Worm (Caenorhabditis elegans) whole organism, midembryonic: ENCODE measurements around the gene ZK105.1.
"Not testable (repeated sequence)": the region's sequence is repeated elsewhere in the genome, so short reads cannot be mapped to it uniquely, and the experiment has no call there.

Source experiments
- T22C8.4 ChIP-seq: fragments of 200-800 bp; sonication (Bioruptor generic); IDR thresholded peaks from 2 replicates; pipeline ENCODE4 v1.3.6; 2022; ENCODE audit warnings: missing genetic modification characterization, missing compliant biosample characterization
- cog-1 ChIP-seq: sonication (generic microtip); optimal IDR thresholded peaks from 2 replicates; lab custom pipeline; 2016; ENCODE audit warnings: missing genetic modification characterization, missing compliant biosample characterization
- flt-1 ChIP-seq: fragments of 200-800 bp; sonication (Bioruptor generic); IDR thresholded peaks from 2 replicates; pipeline ENCODE4 v1.3.6; 2022; ENCODE audit warnings: missing genetic modification characterization, missing compliant biosample characterization
- klf-2 ChIP-seq: fragments of 200-800 bp; sonication (Bioruptor generic); conservative IDR thresholded peaks from 2 replicates; pipeline ENCODE4 v1.3.6; 2022; ENCODE audit warnings: missing genetic modification reagents, missing genetic modification characterization, missing compliant biosample characterization
- med-1 ChIP-seq: sonication (generic microtip); optimal IDR thresholded peaks from 2 replicates; lab custom pipeline; 2017; ENCODE audit warnings: missing genetic modification characterization, mild to moderate bottlenecking, missing compliant biosample characterization, antibody characterized with exemption, missing genetic modification reagents; ENCODE audit not compliant: insufficient read depth
- ref-1 ChIP-seq: fragments of 200-800 bp; sonication (Bioruptor generic); conservative IDR thresholded peaks from 2 replicates; pipeline ENCODE4 v1.3.6; 2022; ENCODE audit warnings: missing genetic modification reagents, missing genetic modification characterization, missing compliant biosample characterization
- tab-1 ChIP-seq: fragments of 200-800 bp; sonication (Bioruptor generic); IDR thresholded peaks from 2 replicates; pipeline ENCODE4 v1.3.6; 2022; ENCODE audit warnings: missing genetic modification characterization, missing compliant biosample characterization
- ztf-23 ChIP-seq: fragments of 200-800 bp; sonication (Bioruptor generic); IDR thresholded peaks from 2 replicates; pipeline ENCODE4 v1.3.6; 2022; ENCODE audit warnings: missing genetic modification reagents, missing genetic modification characterization, missing compliant biosample characterization
- ztf-29 ChIP-seq: fragments of 200-800 bp; sonication (Bioruptor generic); IDR thresholded peaks from 2 replicates; pipeline ENCODE4 v1.3.6; 2022; ENCODE audit warnings: missing genetic modification reagents, missing genetic modification characterization, missing compliant biosample characterization

ZK105.1 gene

ce11 chrV:7690637-7691036 lies 23.2 kb upstream of the ZK105.1 start:
- no peak for TF ChIP-seq tab-1 (GFP tag; lab: Robert Waterston, UW)
- TF ChIP-seq klf-2 (GFP tag; lab: Robert Waterston, UW) = no peak
- TF ChIP-seq med-1 (GFP tag; lab: Kevin White, UChicago) = no peak
- TF ChIP-seq flt-1 (GFP tag; lab: Robert Waterston, UW) = no peak

- no peak for TF ChIP-seq ztf-29 (GFP tag; lab: Robert Waterston, UW)
Measured at ce11 chrV:7693394-7693793, 20.4 kb upstream of the ZK105.1 start, which contains the start of gene C12D5.10. Gene C12D5.10, minus strand, starts transcription at chrV:7693494.

DNA sequence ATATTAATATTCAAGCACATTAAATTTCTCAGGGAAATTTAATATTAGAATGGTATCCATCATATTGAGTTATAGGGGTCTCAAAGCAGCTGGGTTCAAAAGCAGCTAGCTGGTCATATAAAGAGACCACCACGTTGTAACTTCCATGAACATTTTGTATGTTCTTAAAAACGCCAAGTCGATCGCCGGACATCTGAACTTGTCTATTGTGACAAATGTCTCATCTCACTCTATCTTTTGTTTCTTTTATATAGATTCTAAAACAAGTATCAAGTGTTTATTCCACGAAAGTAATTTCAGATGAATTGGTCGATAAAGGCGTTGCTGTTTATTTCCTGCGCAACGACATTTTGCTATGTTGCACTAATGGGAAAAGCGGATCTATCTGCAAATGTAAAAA lies 16.9 kb upstream of the ZK105.1 start, which contains the start of gene ZK105.3:
TSS of gene ZK105.3 (plus strand) at position 301 of the 400 bp plus-strand sequence.
- TF ChIP-seq klf-2 (GFP tag; lab: Robert Waterston, UW) = no peak
- TF ChIP-seq ztf-23 (GFP tag; lab: Robert Waterston, UW) = no peak
- no peak for TF ChIP-seq T22C8.4 (GFP tag; lab: Robert Waterston, UW)
- TF ChIP-seq med-1 (GFP tag; lab: Kevin White, UChicago) = no peak
- no peak for TF ChIP-seq tab-1 (GFP tag; lab: Robert Waterston, UW)
- TF ChIP-seq ref-1 (GFP tag; lab: Robert Waterston, UW) = no peak
- no peak for TF ChIP-seq cog-1 (tag; lab: Kevin White, UChicago)
- no peak for TF ChIP-seq ztf-29 (GFP tag; lab: Robert Waterston, UW)

DNA sequence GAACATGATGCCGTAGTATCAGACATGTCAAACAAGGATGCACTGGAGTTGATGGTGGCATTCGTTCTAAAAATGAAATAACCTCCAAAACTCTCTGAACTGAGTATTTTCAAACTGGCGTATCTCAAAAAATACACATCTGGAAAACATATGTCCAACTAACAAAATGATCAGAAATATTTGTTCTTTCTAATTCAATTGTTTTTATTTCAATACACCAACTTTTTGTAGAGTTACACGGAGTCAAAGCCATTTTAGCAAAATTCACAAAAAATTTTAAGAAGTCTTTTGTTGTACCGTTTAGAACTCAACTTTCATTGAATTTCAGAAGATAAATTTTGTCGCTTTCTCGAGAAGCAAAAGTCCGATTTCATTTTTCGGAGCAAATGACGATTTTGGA lies 10.3 kb upstream of the ZK105.1 start, which contains the start of gene srsx-40:
TSS of gene srsx-40 (minus strand) at position 101 of the 400 bp plus-strand sequence.
- TF ChIP-seq tab-1, klf-2, ztf-29 (GFP tag; lab: Robert Waterston, UW): not testable (repeated sequence)

DNA sequence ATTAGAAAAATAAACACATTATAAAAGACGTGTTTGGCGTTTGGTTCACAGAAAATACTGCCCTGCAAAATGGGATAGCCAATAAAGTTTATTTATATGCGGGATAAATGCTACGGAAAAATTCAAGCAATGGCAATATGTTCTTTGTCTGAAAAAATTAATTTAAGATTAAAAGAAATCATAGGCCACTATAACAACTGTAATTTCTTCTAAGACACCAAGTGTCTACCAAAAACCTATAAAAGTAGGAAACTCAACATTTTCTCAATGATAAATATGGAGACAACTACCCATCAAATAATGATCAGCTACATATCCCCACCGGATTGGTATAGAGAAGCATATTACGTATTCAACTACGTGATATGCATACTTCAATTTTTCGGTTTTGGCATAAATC lies 8.5 kb upstream of the ZK105.1 start, which contains the start of gene srw-3:
TSS of gene srw-3 (plus strand) at position 301 of the 400 bp plus-strand sequence.
- no peak for TF ChIP-seq med-1 (GFP tag; lab: Kevin White, UChicago)
- TF ChIP-seq ztf-29 (GFP tag; lab: Robert Waterston, UW) = no peak
- no peak for TF ChIP-seq klf-2 (GFP tag; lab: Robert Waterston, UW)
- TF ChIP-seq cog-1 (tag; lab: Kevin White, UChicago) = no peak

- TF ChIP-seq ref-1 (GFP tag; lab: Robert Waterston, UW) = no peak
- no peak for TF ChIP-seq tab-1 (GFP tag; lab: Robert Waterston, UW)
- no peak for TF ChIP-seq cog-1 (tag; lab: Kevin White, UChicago)
- no peak for TF ChIP-seq klf-2 (GFP tag; lab: Robert Waterston, UW)
- TF ChIP-seq med-1 (GFP tag; lab: Kevin White, UChicago) = no peak
Measured at ce11 chrV:7708525-7708924, 5.3 kb upstream of the ZK105.1 start, which contains the start of gene ZK105.11. Gene ZK105.11, minus strand, starts transcription at chrV:7708625.

- TF ChIP-seq flt-1 (GFP tag; lab: Robert Waterston, UW) (no peak), ztf-23 (GFP tag; lab: Robert Waterston, UW) (no peak), cog-1 (tag; lab: Kevin White, UChicago) (no peak), ztf-29 (GFP tag; lab: Robert Waterston, UW) (no peak), med-1 (GFP tag; lab: Kevin White, UChicago) (no peak), ref-1 (GFP tag; lab: Robert Waterston, UW) (no peak), T22C8.4 (GFP tag; lab: Robert Waterston, UW) (no peak), klf-2 (GFP tag; lab: Robert Waterston, UW) (no peak), tab-1 (GFP tag; lab: Robert Waterston, UW) (no peak)
Measured at ce11 chrV:7713072-7713471, 719 bp upstream of the ZK105.1 start, which contains the start of gene ZK105.13. Gene ZK105.13, minus strand, starts transcription at chrV:7713172.

- no peak for TF ChIP-seq ztf-23 (GFP tag; lab: Robert Waterston, UW)
Measured at ce11 chrV:7716034-7716433, 2.2 kb downstream of the ZK105.1 start, which contains the start of gene ZK105.12. Gene ZK105.12, minus strand, starts transcription at chrV:7716134.

DNA sequence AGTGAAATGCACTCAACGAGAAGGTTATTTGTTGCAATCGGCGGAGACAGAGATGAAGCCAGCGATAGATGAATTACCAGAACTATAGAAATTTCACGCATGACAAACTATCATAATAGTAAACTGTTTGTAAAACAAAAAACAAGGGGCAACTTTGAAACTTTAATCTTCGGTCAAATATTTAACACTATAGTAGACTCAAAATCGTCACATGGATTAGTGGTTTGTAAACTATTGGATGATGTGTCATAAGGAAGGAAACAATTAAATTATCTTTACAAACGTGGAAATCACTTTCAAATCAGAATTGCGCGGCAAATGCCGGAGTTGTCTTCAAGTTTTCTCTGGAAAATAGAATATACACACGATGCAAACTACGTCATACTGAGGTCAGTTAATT lies 3.8 kb downstream of the ZK105.1 start, which contains the start of gene ZK105.5:
TSS of gene ZK105.5 (minus strand) at position 101 of the 400 bp plus-strand sequence.
- TF ChIP-seq med-1 (GFP tag; lab: Kevin White, UChicago) (no peak), klf-2 (GFP tag; lab: Robert Waterston, UW) (no peak), cog-1 (tag; lab: Kevin White, UChicago) (no peak), ref-1 (GFP tag; lab: Robert Waterston, UW) (no peak), tab-1 (GFP tag; lab: Robert Waterston, UW) (no peak), T22C8.4 (GFP tag; lab: Robert Waterston, UW) (no peak), ztf-29 (GFP tag; lab: Robert Waterston, UW) (no peak), ztf-23 (GFP tag; lab: Robert Waterston, UW) (no peak), flt-1 (GFP tag; lab: Robert Waterston, UW) (no peak)

- TF ChIP-seq cog-1 (tag; lab: Kevin White, UChicago) (no peak), flt-1 (GFP tag; lab: Robert Waterston, UW) (no peak), T22C8.4 (GFP tag; lab: Robert Waterston, UW) (no peak), klf-2 (GFP tag; lab: Robert Waterston, UW) (no peak), ztf-23 (GFP tag; lab: Robert Waterston, UW) (no peak)
Measured at ce11 chrV:7721945-7722344, 8.2 kb downstream of the ZK105.1 start, which contains the start of gene ZK105.14. Gene ZK105.14, minus strand, starts transcription at chrV:7722045.
